Fruit fly (Drosophila melanogaster): ENCODE measurements around the gene FucTB.

Gene FucTB

DNA sequence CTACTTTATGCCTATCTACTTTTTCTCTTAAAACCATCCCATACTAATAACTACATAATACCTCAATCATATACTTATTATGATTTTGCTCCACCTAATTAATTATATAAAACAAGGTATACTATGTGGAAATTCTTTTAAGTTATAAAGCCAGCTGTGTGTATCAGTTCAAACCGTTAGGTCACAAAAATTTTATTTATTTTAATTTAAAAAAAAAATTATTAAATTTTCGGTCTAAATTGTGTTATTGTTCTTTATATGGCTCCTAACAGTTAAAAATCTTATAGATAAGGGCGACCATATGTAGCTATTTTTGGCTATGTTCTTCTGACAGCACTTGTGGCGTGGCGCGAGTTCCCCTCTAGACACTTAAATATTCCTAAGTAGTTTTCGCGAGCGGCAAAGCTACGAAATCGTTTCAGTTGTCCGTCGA, 43.6 kb downstream of the FucTB start, which contains the start of gene Aldh (continued):
- TF ChIP-seq CkIIα-i1 (GFP tag; IDR thresholded peaks at IDR 0.05): no peak
- TF ChIP-seq ato (GFP tag; IDR thresholded peaks at IDR 0.05; ENCODE audit: partially characterized antibody): no peak
- TF ChIP-seq CG3838 (GFP tag; optimal IDR thresholded peaks at IDR 0.05): no peak
- no peak for TF ChIP-seq CG4360 (GFP tag; IDR thresholded peaks at IDR 0.05)
- peak; percentile 67 for TF ChIP-seq Meics (GFP tag; optimal IDR thresholded peaks at IDR 0.05)
- TF ChIP-seq CTCF (GFP tag; optimal IDR thresholded peaks at IDR 0.05): no peak
- TF ChIP-seq CG6175 (GFP tag; IDR thresholded peaks at IDR 0.05): 0 out of 3 replicates have a peak, but pooled peaks have one; percentile 34
- no peak for TF ChIP-seq CG31388 (GFP tag; optimal IDR thresholded peaks at IDR 0.05)
- no peak for TF ChIP-seq jigr1 (GFP tag; IDR thresholded peaks at IDR 0.05)
- TF ChIP-seq CG8290 (GFP tag; optimal IDR thresholded peaks at IDR 0.05): no peak
- TF ChIP-seq CG8290 (tag; optimal IDR thresholded peaks at IDR 0.05): peak in 1 of 2 experiments; percentile 12
- TF ChIP-seq Dll (GFP tag; IDR thresholded peaks at IDR 0.05; ENCODE audit: partially characterized antibody): no peak
- peak; percentile 40 for TF ChIP-seq CG6689 (GFP tag; IDR thresholded peaks at IDR 0.05)
- TF ChIP-seq zfh1 (GFP tag; IDR thresholded peaks at IDR 0.05): no peak
- TF ChIP-seq unpg (GFP tag; optimal IDR thresholded peaks at IDR 0.05): no peak
- no peak for TF ChIP-seq Dad (GFP tag; optimal IDR thresholded peaks at IDR 0.05)
- no peak for TF ChIP-seq sens (GFP tag)
- TF ChIP-seq B-H1 (GFP tag; IDR thresholded peaks at IDR 0.05): no peak
- peak; percentile 19 for TF ChIP-seq nmo (GFP tag; optimal IDR thresholded peaks at IDR 0.05)
- no peak for TF ChIP-seq H2.0 (GFP tag; IDR thresholded peaks at IDR 0.05)
- TF ChIP-seq CG2120 (GFP tag; optimal IDR thresholded peaks at IDR 0.05): peak; percentile 52
- no peak for TF ChIP-seq seq (GFP tag; IDR thresholded peaks at IDR 0.05)
- peak; percentile 58 for TF ChIP-seq CoRest (tag; optimal IDR thresholded peaks at IDR 0.05)
- TF ChIP-seq ken (GFP tag; IDR thresholded peaks at IDR 0.05): no peak
- no peak for TF ChIP-seq Asciz (GFP tag; optimal IDR thresholded peaks at IDR 0.05)
- 0 out of 3 replicates have a peak, but pooled peaks have one; percentile 30 for TF ChIP-seq CG11695 (GFP tag; IDR thresholded peaks at IDR 0.05)
- no peak for TF ChIP-seq CG42726 (GFP tag; IDR thresholded peaks at IDR 0.05; ENCODE audit: partially characterized antibody)
- no peak for TF ChIP-seq Lpt (GFP tag; optimal IDR thresholded peaks at IDR 0.05)
- peak; percentile 24 for TF ChIP-seq odd (GFP tag; optimal IDR thresholded peaks at IDR 0.05)
- no peak for TF ChIP-seq Ets97D (GFP tag; optimal IDR thresholded peaks at IDR 0.05)
- TF ChIP-seq Mad (GFP tag; optimal IDR thresholded peaks at IDR 0.05): no peak
- TF ChIP-seq Antp (GFP tag; optimal IDR thresholded peaks at IDR 0.05): no peak
- no peak for TF ChIP-seq slou (GFP tag; optimal IDR thresholded peaks at IDR 0.05)
- TF ChIP-seq Dbx (GFP tag; IDR thresholded peaks at IDR 0.05): peak; percentile 63
- TF ChIP-seq dpn (GFP tag; optimal IDR thresholded peaks at IDR 0.05): no peak
- no peak for TF ChIP-seq zfh2 (GFP tag; optimal IDR thresholded peaks at IDR 0.05)
- no peak for TF ChIP-seq HmgD (GFP tag; optimal IDR thresholded peaks at IDR 0.05)
- TF ChIP-seq pnt (GFP tag; optimal IDR thresholded peaks at IDR 0.05): no peak
- TF ChIP-seq Sry-β (GFP tag; optimal IDR thresholded peaks at IDR 0.05): peak; percentile 80
- TF ChIP-seq CG12299 (tag; optimal IDR thresholded peaks at IDR 0.05): no peak
- no peak for TF ChIP-seq gro (GFP tag; optimal IDR thresholded peaks at IDR 0.05)
- TF ChIP-seq chinmo (GFP tag; IDR thresholded peaks at IDR 0.05; ENCODE audit: partially characterized antibody): no peak
- no peak for TF ChIP-seq CG6272 (GFP tag; IDR thresholded peaks at IDR 0.05)
- no peak for TF ChIP-seq CG17829 (tag; optimal IDR thresholded peaks at IDR 0.05)
- no peak for TF ChIP-seq Eip74EF (GFP tag; optimal IDR thresholded peaks at IDR 0.05)
- no peak for TF ChIP-seq Nf-YB (GFP tag; optimal IDR thresholded peaks at IDR 0.05)
- TF ChIP-seq CG17328 (GFP tag; IDR thresholded peaks at IDR 0.05): no peak
- no peak for TF ChIP-seq CG11456 (GFP tag; IDR thresholded peaks at IDR 0.05)
- no peak for TF ChIP-seq E2f2 (GFP tag; IDR thresholded peaks at IDR 0.05)
- no peak for TF ChIP-seq nerfin-1 (tag; optimal IDR thresholded peaks at IDR 0.05)
- no peak for TF ChIP-seq pfk (GFP tag; optimal IDR thresholded peaks at IDR 0.05)
- no peak for TF ChIP-seq knrl (GFP tag; IDR thresholded peaks at IDR 0.05; ENCODE audit: partially characterized antibody)
- no peak for TF ChIP-seq YL-1 (GFP tag; optimal IDR thresholded peaks at IDR 0.05)
